Fruit fly (Drosophila melanogaster) whole organism, wandering third instar larva: ENCODE data around the gene Sod1.

Experiments used
- Abd-B ChIP-seq: fragments of >200 bp; optimal IDR thresholded peaks from 2 replicates; lab custom pipeline; 2017; ENCODE audit warnings: missing biosample characterization, missing genetic modification characterization
- CG32264 ChIP-seq: fragments of 200-800 bp; sonication (Bioruptor generic); optimal IDR thresholded peaks from 2 replicates; lab custom pipeline; 2016; ENCODE audit warnings: missing biosample characterization, missing genetic modification characterization
- CG9705 ChIP-seq: fragments of 200-800 bp; sonication (Bioruptor generic); optimal IDR thresholded peaks from 2 replicates; lab custom pipeline; 2018; ENCODE audit warnings: missing biosample characterization, mild to moderate bottlenecking, missing genetic modification characterization
- CrebA ChIP-seq: fragments of 200-800 bp; sonication (Bioruptor generic); optimal IDR thresholded peaks from 2 replicates; lab custom pipeline; 2016; ENCODE audit warnings: missing biosample characterization, mild to moderate bottlenecking, missing genetic modification characterization, borderline replicate concordance
- Dfd ChIP-seq: fragments of >200 bp; optimal IDR thresholded peaks from 2 replicates; lab custom pipeline; 2017; ENCODE audit warnings: missing biosample characterization, missing genetic modification characterization
- Dif ChIP-seq: fragments of 200-275, 200-300 bp; sonication (Bioruptor generic); optimal IDR thresholded peaks from 2 replicates; lab custom pipeline; 2018; ENCODE audit warnings: missing biosample characterization, missing genetic modification characterization; ENCODE audit not compliant: partially characterized antibody
- GATAd ChIP-seq: sonication (Bioruptor generic); optimal IDR thresholded peaks from 2 replicates; lab custom pipeline; 2016; ENCODE audit warnings: missing biosample characterization, missing genetic modification characterization
- HLH106 ChIP-seq: fragments of 200-800 bp; optimal IDR thresholded peaks from 3 replicates; lab custom pipeline; 2019; ENCODE audit warnings: missing biosample characterization, mild to moderate bottlenecking, missing genetic modification characterization, moderate library complexity
- Hnf4 ChIP-seq: fragments of 200-800 bp; sonication (Bioruptor generic); optimal IDR thresholded peaks from 2 replicates; lab custom pipeline; 2016; ENCODE audit warnings: missing biosample characterization, mild to moderate bottlenecking, missing genetic modification characterization
- Hr78 ChIP-seq: fragments of >200 bp; optimal IDR thresholded peaks from 2 replicates; lab custom pipeline; 2017; ENCODE audit warnings: missing biosample characterization, missing genetic modification characterization
- Hr83 ChIP-seq: fragments of 200-300 bp; sonication (Bioruptor generic); optimal IDR thresholded peaks from 2 replicates; lab custom pipeline; 2016; ENCODE audit warnings: missing biosample characterization, mild to moderate bottlenecking, missing genetic modification characterization, moderate library complexity; ENCODE audit not compliant: poor library complexity, severe bottlenecking
- Jra ChIP-seq: sonication (Bioruptor generic); optimal IDR thresholded peaks from 2 replicates; lab custom pipeline; 2016; ENCODE audit warnings: missing biosample characterization, missing genetic modification characterization
- Mio ChIP-seq: sonication (Bioruptor generic); optimal IDR thresholded peaks from 2 replicates; lab custom pipeline; 2016; ENCODE audit warnings: missing biosample characterization, missing genetic modification characterization
- Myc ChIP-seq: fragments of >200 bp; optimal IDR thresholded peaks from 2 replicates; lab custom pipeline; 2017
- N ChIP-seq: fragments of >200 bp; optimal IDR thresholded peaks from 2 replicates; lab custom pipeline; 2018; ENCODE audit warnings: missing biosample characterization, missing external identifiers, missing genetic modification characterization
- OdsH ChIP-seq: fragments of 200-800 bp; sonication (Bioruptor generic); optimal IDR thresholded peaks from 2 replicates; lab custom pipeline; 2016; ENCODE audit warnings: missing biosample characterization, mild to moderate bottlenecking, missing genetic modification characterization
- Rel ChIP-seq, 2 experiments: fragments of 200-800 bp; sonication (Bioruptor generic) in 1 of 2; optimal IDR thresholded peaks; 2 replicates in 1 of 2; 3 replicates in 1 of 2; lab custom pipeline; 2016 to 2019; ENCODE audit warnings: mild to moderate bottlenecking in 2 of 2, missing biosample characterization in 2 of 2, missing genetic modification characterization in 2 of 2, moderate library complexity in 1 of 2
- Sp1 ChIP-seq: fragments of 200-800 bp; sonication (Bioruptor generic); optimal IDR thresholded peaks from 3 replicates; lab custom pipeline; 2019; ENCODE audit warnings: missing biosample characterization, mild to moderate bottlenecking, missing genetic modification characterization, moderate library complexity
- Vsx2 ChIP-seq: fragments of 200-300, 225-300 bp; sonication (Bioruptor generic); optimal IDR thresholded peaks from 2 replicates; lab custom pipeline; 2018; ENCODE audit warnings: missing biosample characterization, missing genetic modification characterization; ENCODE audit not compliant: partially characterized antibody
- br ChIP-seq: fragments of 200-800 bp; sonication (Bioruptor generic); optimal IDR thresholded peaks from 2 replicates; lab custom pipeline; 2016; ENCODE audit warnings: missing biosample characterization, missing genetic modification characterization
- brk ChIP-seq: fragments of 200-800 bp; sonication (Bioruptor generic); optimal IDR thresholded peaks from 2 replicates; lab custom pipeline; 2016; ENCODE audit warnings: missing biosample characterization, mild to moderate bottlenecking, missing genetic modification characterization
- dl ChIP-seq, 2 experiments: fragments of 175-275, 200-275 bp in 1 of 2; fragments of 200-275 bp in 1 of 2; sonication (Bioruptor generic); optimal IDR thresholded peaks; lab custom pipeline; 2018; ENCODE audit warnings: mild to moderate bottlenecking in 2 of 2, missing biosample characterization in 2 of 2, missing genetic modification characterization in 2 of 2, moderate library complexity in 2 of 2; ENCODE audit not compliant: partially characterized antibody in 2 of 2, insufficient read depth in 1 of 2
- dmrt93B ChIP-seq: fragments of 200-800 bp; sonication (Bioruptor generic); optimal IDR thresholded peaks from 2 replicates; lab custom pipeline; 2018; ENCODE audit warnings: missing biosample characterization, mild to moderate bottlenecking, missing genetic modification characterization
- dsf ChIP-seq: sonication (Bioruptor generic); optimal IDR thresholded peaks from 2 replicates; lab custom pipeline; 2016; ENCODE audit warnings: missing biosample characterization, missing genetic modification characterization, borderline replicate concordance
- ey ChIP-seq: fragments of 200-800 bp; sonication (Bioruptor generic); optimal IDR thresholded peaks from 2 replicates; lab custom pipeline; 2016; ENCODE audit warnings: missing biosample characterization, missing genetic modification characterization
- foxo ChIP-seq, 2 experiments: fragments of 200-800 bp; sonication (Bioruptor generic); optimal IDR thresholded peaks; 2 replicates in 1 of 2; 3 replicates in 1 of 2; lab custom pipeline; 2016 to 2017; ENCODE audit warnings: missing biosample characterization in 2 of 2, missing genetic modification characterization in 2 of 2
- fru ChIP-seq: fragments of 200-800 bp; sonication (Bioruptor generic); optimal IDR thresholded peaks from 3 replicates; lab custom pipeline; 2016; ENCODE audit warnings: missing biosample characterization, mild to moderate bottlenecking, missing genetic modification characterization
- h ChIP-seq: fragments of 200-800 bp; sonication (Bioruptor generic); optimal IDR thresholded peaks from 3 replicates; lab custom pipeline; 2016; ENCODE audit warnings: missing biosample characterization, mild to moderate bottlenecking, missing genetic modification characterization
- jim ChIP-seq: fragments of 175-275, 200-325 bp; sonication (Bioruptor generic); optimal IDR thresholded peaks from 2 replicates; lab custom pipeline; 2016; ENCODE audit warnings: missing biosample characterization, mild to moderate bottlenecking, missing genetic modification characterization
- lola ChIP-seq: fragments of >200 bp; optimal IDR thresholded peaks from 2 replicates; lab custom pipeline; 2017; ENCODE audit warnings: missing biosample characterization, missing genetic modification characterization
- pan ChIP-seq: fragments of >200 bp; optimal IDR thresholded peaks from 2 replicates; lab custom pipeline; 2017
- psq ChIP-seq: fragments of 200-800 bp; sonication (Bioruptor generic); optimal IDR thresholded peaks from 3 replicates; lab custom pipeline; 2017; ENCODE audit warnings: missing biosample characterization, mild to moderate bottlenecking, missing genetic modification characterization, moderate library complexity
- rgr ChIP-seq: fragments of 200-800 bp; sonication (Bioruptor generic); optimal IDR thresholded peaks from 3 replicates; lab custom pipeline; 2016; ENCODE audit warnings: missing biosample characterization, mild to moderate bottlenecking, missing genetic modification characterization
- sage ChIP-seq: fragments of 200-800 bp; sonication (Bioruptor generic); optimal IDR thresholded peaks from 2 replicates; lab custom pipeline; 2016; ENCODE audit warnings: missing biosample characterization, mild to moderate bottlenecking, missing genetic modification characterization
- sv ChIP-seq: fragments of 200-800 bp; sonication (Bioruptor generic); optimal IDR thresholded peaks from 3 replicates; lab custom pipeline; 2016; ENCODE audit warnings: missing biosample characterization, missing genetic modification characterization
- tai ChIP-seq: sonication (Bioruptor generic); optimal IDR thresholded peaks from 2 replicates; lab custom pipeline; 2016; ENCODE audit warnings: missing biosample characterization, missing genetic modification characterization
- usp ChIP-seq: fragments of >200 bp; optimal IDR thresholded peaks from 2 replicates; lab custom pipeline; 2017; ENCODE audit warnings: missing biosample characterization, missing genetic modification characterization
- woc ChIP-seq: sonication (Bioruptor generic); optimal IDR thresholded peaks from 2 replicates; lab custom pipeline; 2016; ENCODE audit warnings: missing biosample characterization, mild to moderate bottlenecking, missing genetic modification characterization

The Sod1 gene

dm6 chr3L:11097982-11098663 is 15.4 kb downstream of the Sod1 start, which contains the start of the genes Irbp18 and APP-BP1:
Gene Irbp18, minus strand, starts transcription at chr3L:11098186.
Gene APP-BP1, plus strand, starts transcription at chr3L:11098412.
- TF ChIP-seq Hr78 (no peak), ey (peak; percentile 95), usp (GFP tag; lab: Kevin White, UChicago) (no peak), sv (GFP tag; lab: Kevin White, UChicago) (peak; percentile 97), CG9705 (GFP tag; lab: Kevin White, UChicago) (peak; percentile 85), OdsH (peak; percentile 94), Rel (GFP tag; optimal IDR thresholded peaks at IDR 0.05; lab: Kevin White, UChicago) (peak; percentile 70), Rel (tag; optimal IDR thresholded peaks at IDR 0.05; lab: Kevin White, UChicago) (peak; percentile 71), h (GFP tag; lab: Kevin White, UChicago) (peak; percentile 96), HLH106 (tag; lab: Kevin White, UChicago) (peak; percentile 92), Jra (GFP tag; lab: Kevin White, UChicago) (peak; percentile 93), lola (GFP tag; lab: Kevin White, UChicago) (no peak), br (GFP tag; lab: Kevin White, UChicago) (peak; percentile 95), Dfd (GFP tag; lab: Kevin White, UChicago) (no peak), foxo (GFP tag; optimal IDR thresholded peaks at IDR 0.05; lab: Kevin White, UChicago) (peak; percentile 79 to 96), fru (GFP tag; lab: Kevin White, UChicago) (peak; percentile 96), Sp1 (GFP tag; lab: Kevin White, UChicago) (peak; percentile 93), dl (GFP tag; optimal IDR thresholded peaks at IDR 0.05; lab: Kevin White, UChicago; ENCODE audit: insufficient read depth in 1 of 2, partially characterized antibody in 2 of 2) (no peak), Abd-B (GFP tag; lab: Kevin White, UChicago) (no peak), dsf (GFP tag; lab: Kevin White, UChicago) (peak; percentile 80), GATAd (GFP tag; lab: Kevin White, UChicago) (peak; percentile 81), dmrt93B (GFP tag; lab: Kevin White, UChicago) (peak; percentile 86), N (GFP tag; lab: Kevin White, UChicago) (no peak), brk (GFP tag; lab: Kevin White, UChicago) (peak; percentile 88), Hnf4 (GFP tag; lab: Kevin White, UChicago) (peak; percentile 92), rgr (GFP tag; lab: Kevin White, UChicago) (peak; percentile 95), Vsx2 (GFP tag; lab: Kevin White, UChicago) (no peak), jim (GFP tag; lab: Kevin White, UChicago) (no peak), Hr83 (GFP tag; lab: Kevin White, UChicago) (peak; percentile 82), tai (peak; percentile 93), woc (GFP tag; lab: Kevin White, UChicago) (peak; percentile 89), CG32264 (peak; percentile 88), sage (GFP tag; lab: Kevin White, UChicago) (peak; percentile 87), Myc (lab: Kevin White, UChicago) (peak; percentile 47), Dif (GFP tag; lab: Kevin White, UChicago) (no peak), CrebA (no peak), psq (GFP tag; lab: Kevin White, UChicago) (peak; percentile 91), pan (lab: Kevin White, UChicago) (no peak), Mio (GFP tag; lab: Kevin White, UChicago) (peak; percentile 39)

- TF ChIP-seq tai (no peak), CrebA (no peak), sv (GFP tag; lab: Kevin White, UChicago) (no peak), Hr78 (no peak), dl (GFP tag; optimal IDR thresholded peaks at IDR 0.05; lab: Kevin White, UChicago; ENCODE audit: insufficient read depth in 1 of 2, partially characterized antibody in 2 of 2) (no peak), Abd-B (GFP tag; lab: Kevin White, UChicago) (no peak), jim (GFP tag; lab: Kevin White, UChicago) (no peak), foxo (GFP tag; optimal IDR thresholded peaks at IDR 0.05; lab: Kevin White, UChicago) (peak; percentile 21 to 41), Rel (GFP tag; optimal IDR thresholded peaks at IDR 0.05; lab: Kevin White, UChicago) (no peak), Rel (tag; optimal IDR thresholded peaks at IDR 0.05; lab: Kevin White, UChicago) (peak; percentile 90), h (GFP tag; lab: Kevin White, UChicago) (peak; percentile 43), pan (lab: Kevin White, UChicago) (no peak), Hnf4 (GFP tag; lab: Kevin White, UChicago) (peak; percentile 49), sage (GFP tag; lab: Kevin White, UChicago) (peak; percentile 80), Myc (lab: Kevin White, UChicago) (peak; percentile 7), ey (no peak), brk (GFP tag; lab: Kevin White, UChicago) (peak; percentile 78), br (GFP tag; lab: Kevin White, UChicago) (peak; percentile 43), Dif (GFP tag; lab: Kevin White, UChicago) (peak; percentile 40), Hr83 (GFP tag; lab: Kevin White, UChicago) (no peak), Mio (GFP tag; lab: Kevin White, UChicago) (no peak), woc (GFP tag; lab: Kevin White, UChicago) (peak; percentile 16), GATAd (GFP tag; lab: Kevin White, UChicago) (no peak), Jra (GFP tag; lab: Kevin White, UChicago) (peak; percentile 34), Dfd (GFP tag; lab: Kevin White, UChicago) (no peak), OdsH (no peak), N (GFP tag; lab: Kevin White, UChicago) (no peak), CG32264 (peak; percentile 67), lola (GFP tag; lab: Kevin White, UChicago) (no peak), dsf (GFP tag; lab: Kevin White, UChicago) (no peak), usp (GFP tag; lab: Kevin White, UChicago) (no peak), rgr (GFP tag; lab: Kevin White, UChicago) (peak; percentile 16), psq (GFP tag; lab: Kevin White, UChicago) (peak; percentile 54), HLH106 (tag; lab: Kevin White, UChicago) (peak; percentile 23), fru (GFP tag; lab: Kevin White, UChicago) (peak; percentile 50)
These were observed 17.2 kb downstream of the Sod1 start, which contains the start of the genes CG46439, Iyd and CG33947 for dm6 chr3L:11096195-11096908. Gene CG46439, minus strand, starts transcription at chr3L:11096245. Gene Iyd, minus strand, starts transcription at chr3L:11096245. Gene CG33947, plus strand, starts transcription at chr3L:11096496.
